Fruit fly (Drosophila melanogaster) whole organism, prepupa: Measurements from ENCODE around the gene upSET.

Experiments used
- CG10631 ChIP-seq: fragments of 200-800 bp; sonication (Bioruptor generic); optimal IDR thresholded peaks from 2 replicates; lab custom pipeline; 2016; ENCODE audit warnings: missing biosample characterization, missing genetic modification characterization
- CG10669 ChIP-seq: fragments of 200-800 bp; sonication (Bioruptor generic); optimal IDR thresholded peaks from 3 replicates; lab custom pipeline; 2018; ENCODE audit warnings: missing biosample characterization, mild to moderate bottlenecking, missing genetic modification characterization, moderate library complexity
- CG11902 ChIP-seq: fragments of 200-800 bp; sonication (Bioruptor generic); optimal IDR thresholded peaks from 3 replicates; lab custom pipeline; 2016; ENCODE audit warnings: missing biosample characterization, missing genetic modification characterization
- CG15336 ChIP-seq: fragments of 200-800 bp; sonication (Bioruptor generic); IDR thresholded peaks from 2 replicates; pipeline ENCODE4 v1.3.6; 2022; ENCODE audit warnings: missing biosample characterization, missing genetic modification characterization
- CG3032 ChIP-seq: fragments of 200-800 bp; optimal IDR thresholded peaks from 2 replicates; lab custom pipeline; 2019; ENCODE audit warnings: missing biosample characterization, mild to moderate bottlenecking, missing genetic modification characterization, moderate library complexity
- CG31627 ChIP-seq: fragments of 200-800 bp; sonication (Bioruptor generic); optimal IDR thresholded peaks from 3 replicates; lab custom pipeline; 2016; ENCODE audit warnings: missing biosample characterization, missing genetic modification characterization
- CG32006 ChIP-seq: fragments of 200-800 bp; sonication (Bioruptor generic); optimal IDR thresholded peaks from 3 replicates; lab custom pipeline; 2017; ENCODE audit warnings: missing biosample characterization, mild to moderate bottlenecking, missing genetic modification characterization
- CG6163 ChIP-seq: fragments of 200-800 bp; sonication (Bioruptor generic); IDR thresholded peaks from 3 replicates; pipeline ENCODE4 v1.3.6; 2022; ENCODE audit warnings: missing biosample characterization, missing genetic modification characterization
- CG6276 ChIP-seq: fragments of 200-800 bp; sonication (Bioruptor generic); optimal IDR thresholded peaks from 2 replicates; lab custom pipeline; 2017; ENCODE audit warnings: missing biosample characterization, mild to moderate bottlenecking, missing genetic modification characterization
- CG6792 ChIP-seq: fragments of 200-800 bp; sonication (Bioruptor generic); optimal IDR thresholded peaks from 3 replicates; lab custom pipeline; 2016; ENCODE audit warnings: missing biosample characterization, missing genetic modification characterization
- CG6808 ChIP-seq: fragments of 200-800 bp; sonication (Bioruptor generic); optimal IDR thresholded peaks from 3 replicates; lab custom pipeline; 2017; ENCODE audit warnings: missing biosample characterization, missing genetic modification characterization, mild to moderate bottlenecking, moderate library complexity, missing genetic modification reagents
- CG6854 ChIP-seq: fragments of 200-800 bp; sonication (Bioruptor generic); optimal IDR thresholded peaks from 2 replicates; lab custom pipeline; 2017; ENCODE audit warnings: missing biosample characterization, mild to moderate bottlenecking, missing genetic modification characterization
- CG7368 ChIP-seq: fragments of 200-800 bp; sonication (Bioruptor generic); optimal IDR thresholded peaks from 3 replicates; lab custom pipeline; 2016; ENCODE audit warnings: missing biosample characterization, missing genetic modification characterization
- CG8119 ChIP-seq: fragments of 200-800 bp; sonication (Bioruptor generic); IDR thresholded peaks from 3 replicates; pipeline ENCODE4 v1.3.6; 2022; ENCODE audit warnings: missing biosample characterization, missing genetic modification characterization
- CG9139 ChIP-seq: fragments of 200-800 bp; sonication (Bioruptor generic); optimal IDR thresholded peaks from 3 replicates; lab custom pipeline; 2017; ENCODE audit warnings: missing biosample characterization, mild to moderate bottlenecking, missing genetic modification characterization
- Eip75B ChIP-seq: fragments of 200-800 bp; sonication (Bioruptor generic); optimal IDR thresholded peaks from 3 replicates; lab custom pipeline; 2016; ENCODE audit warnings: missing biosample characterization, missing genetic modification characterization
- Eip93F ChIP-seq: fragments of 200-800 bp; sonication (Bioruptor generic); optimal IDR thresholded peaks from 2 replicates; lab custom pipeline; 2016; ENCODE audit warnings: missing biosample characterization, mild to moderate bottlenecking, missing genetic modification characterization
- Ets96B ChIP-seq: fragments of 200-800 bp; optimal IDR thresholded peaks from 2 replicates; lab custom pipeline; 2019; ENCODE audit warnings: missing biosample characterization, mild to moderate bottlenecking, missing genetic modification characterization, moderate library complexity
- Gug ChIP-seq: fragments of 200-800 bp; sonication (Bioruptor generic); IDR thresholded peaks from 2 replicates; pipeline ENCODE4 v1.3.6; 2022; ENCODE audit warnings: missing biosample characterization, missing genetic modification characterization
- Hr38 ChIP-seq: sonication (Bioruptor generic); optimal IDR thresholded peaks from 2 replicates; lab custom pipeline; 2016; ENCODE audit warnings: missing biosample characterization, missing genetic modification characterization
- Hr39 ChIP-seq: fragments of 200-800 bp; sonication (Bioruptor generic); optimal IDR thresholded peaks from 2 replicates; lab custom pipeline; 2016; ENCODE audit warnings: missing biosample characterization, missing genetic modification characterization
- Hr4 ChIP-seq: fragments of 200-800 bp; sonication (Bioruptor generic); optimal IDR thresholded peaks from 3 replicates; lab custom pipeline; 2016; ENCODE audit warnings: missing biosample characterization, missing genetic modification characterization
- Lpt ChIP-seq: fragments of 200-800 bp; sonication (Bioruptor generic); optimal IDR thresholded peaks from 3 replicates; lab custom pipeline; 2016; ENCODE audit warnings: missing biosample characterization, missing genetic modification characterization
- OdsH ChIP-seq: fragments of 200-800 bp; sonication (Bioruptor generic); optimal IDR thresholded peaks from 3 replicates; lab custom pipeline; 2016; ENCODE audit warnings: missing biosample characterization, missing genetic modification characterization
- Smox ChIP-seq: fragments of 200-800 bp; sonication (Bioruptor generic); optimal IDR thresholded peaks from 3 replicates; lab custom pipeline; 2016; ENCODE audit warnings: missing biosample characterization, missing genetic modification characterization
- Sox14 ChIP-seq: fragments of 200-800 bp; sonication (Bioruptor generic); optimal IDR thresholded peaks from 3 replicates; lab custom pipeline; 2016; ENCODE audit warnings: missing biosample characterization, missing genetic modification characterization
- Sox15 ChIP-seq: fragments of 200-800 bp; sonication (Bioruptor generic); optimal IDR thresholded peaks from 3 replicates; lab custom pipeline; 2016; ENCODE audit warnings: missing biosample characterization, missing genetic modification characterization
- achi ChIP-seq: fragments of 200-800 bp; sonication (Bioruptor generic); optimal IDR thresholded peaks from 3 replicates; lab custom pipeline; 2016; ENCODE audit warnings: missing biosample characterization, missing genetic modification characterization
- cyc ChIP-seq: fragments of 200-800 bp; sonication (Bioruptor generic); optimal IDR thresholded peaks from 3 replicates; lab custom pipeline; 2016; ENCODE audit warnings: missing biosample characterization, missing genetic modification characterization
- dsx ChIP-seq: fragments of 200-800 bp; optimal IDR thresholded peaks from 3 replicates; lab custom pipeline; 2019; ENCODE audit warnings: missing biosample characterization, mild to moderate bottlenecking, missing genetic modification characterization, moderate library complexity; ENCODE audit not compliant: poor library complexity, severe bottlenecking
- esn ChIP-seq: fragments of 200-800 bp; sonication (Bioruptor generic); optimal IDR thresholded peaks from 2 replicates; lab custom pipeline; 2016; ENCODE audit warnings: missing biosample characterization, mild to moderate bottlenecking, missing genetic modification characterization, moderate library complexity
- fkh ChIP-seq: fragments of 200-800 bp; sonication (Bioruptor generic); optimal IDR thresholded peaks from 3 replicates; lab custom pipeline; 2017; ENCODE audit warnings: missing biosample characterization, mild to moderate bottlenecking, missing genetic modification characterization, moderate library complexity
- lz ChIP-seq: fragments of 200-800 bp; sonication (Bioruptor generic); optimal IDR thresholded peaks from 3 replicates; lab custom pipeline; 2016; ENCODE audit warnings: missing biosample characterization, missing genetic modification characterization
- net ChIP-seq: fragments of 200-800 bp; sonication (Bioruptor generic); optimal IDR thresholded peaks from 3 replicates; lab custom pipeline; 2016; ENCODE audit warnings: missing biosample characterization, missing genetic modification characterization
- pdm3 ChIP-seq: fragments of 200-800 bp; sonication (Bioruptor generic); optimal IDR thresholded peaks from 3 replicates; lab custom pipeline; 2016; ENCODE audit warnings: missing biosample characterization, missing genetic modification characterization
- spab ChIP-seq: fragments of 200-800 bp; sonication (Bioruptor generic); optimal IDR thresholded peaks from 2 replicates; lab custom pipeline; 2017; ENCODE audit warnings: missing biosample characterization, mild to moderate bottlenecking, missing genetic modification characterization, missing genetic modification reagents
- ss ChIP-seq, 2 experiments: fragments of 200-800 bp; sonication (Bioruptor generic); optimal IDR thresholded peaks; 2 replicates in 1 of 2; 3 replicates in 1 of 2; lab custom pipeline; 2017 to 2018; ENCODE audit warnings: mild to moderate bottlenecking in 2 of 2, missing biosample characterization in 2 of 2, missing genetic modification characterization in 2 of 2, moderate library complexity in 1 of 2
- svp ChIP-seq: fragments of 200-800 bp; sonication (Bioruptor generic); peaks from one replicate; lab custom pipeline; 2016; ENCODE audit warnings: missing biosample characterization, missing genetic modification characterization
- topi ChIP-seq: fragments of 200-800 bp; sonication (Bioruptor generic); optimal IDR thresholded peaks from 3 replicates; lab custom pipeline; 2016; ENCODE audit warnings: missing biosample characterization, missing genetic modification characterization
- vri ChIP-seq: fragments of 200-800 bp; sonication (Bioruptor generic); optimal IDR thresholded peaks from 3 replicates; lab custom pipeline; 2016; ENCODE audit warnings: missing biosample characterization, mild to moderate bottlenecking, missing genetic modification characterization

upSET gene

DNA sequence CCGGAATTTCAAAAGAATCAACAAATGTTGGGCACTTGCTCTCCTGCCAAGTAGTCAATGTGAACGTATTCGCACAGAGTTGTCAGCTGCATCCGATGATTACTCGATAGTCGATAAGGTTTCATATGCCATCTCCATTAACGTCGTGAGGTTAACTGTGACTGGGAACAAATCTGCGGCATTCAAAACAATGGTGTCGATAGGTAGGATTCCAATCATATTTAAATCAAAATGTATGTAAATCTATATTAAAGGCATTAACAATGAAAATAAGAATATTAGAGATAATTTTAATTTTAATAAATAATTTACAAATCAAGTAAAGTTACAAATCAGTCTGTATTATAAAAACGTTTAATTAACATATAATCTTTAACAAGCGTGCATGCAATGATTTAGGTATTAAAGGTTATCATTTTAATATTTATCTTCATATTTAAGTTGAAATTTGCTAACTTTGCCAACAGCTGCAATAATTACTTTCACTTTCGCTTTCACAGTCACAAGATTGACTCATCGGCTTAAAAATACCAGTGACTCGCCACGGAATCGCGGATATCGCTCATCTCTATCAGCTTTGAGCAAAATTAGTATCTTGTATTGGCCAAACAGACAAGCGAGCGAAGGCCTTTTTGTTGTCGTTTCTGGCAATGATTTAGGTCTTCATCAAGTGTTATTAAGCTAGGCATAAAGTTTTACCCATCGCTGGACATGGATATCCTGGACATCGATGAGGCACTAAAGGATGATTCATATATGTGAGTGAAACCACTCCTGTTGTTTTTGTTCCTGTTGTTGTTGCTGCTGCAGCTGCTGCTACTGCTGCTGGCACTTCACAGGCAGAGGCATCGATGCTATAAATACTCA is 37.1 kb upstream of the upSET start, which contains the start of the genes Meics, Nxf3 and ssp2 (continued):
- no peak for TF ChIP-seq CG6854 (GFP tag; lab: Kevin White, UChicago)
- no peak for TF ChIP-seq ss (GFP tag; optimal IDR thresholded peaks at IDR 0.05; lab: Kevin White, UChicago)
- no peak for TF ChIP-seq Eip93F (GFP tag; lab: Kevin White, UChicago)
- no peak for TF ChIP-seq topi (GFP tag; lab: Kevin White, UChicago)
- TF ChIP-seq cyc = peak; percentile 2
- TF ChIP-seq CG6808 (GFP tag; lab: Kevin White, UChicago) = no peak
- peak; percentile 17 for TF ChIP-seq lz
- TF ChIP-seq CG10669 = no peak
- TF ChIP-seq CG7368 (GFP tag; lab: Kevin White, UChicago) = no peak
- TF ChIP-seq CG31627 (GFP tag; lab: Kevin White, UChicago) = peak; percentile 39
- TF ChIP-seq svp (GFP tag; lab: Kevin White, UChicago) = no peak
- no peak for TF ChIP-seq fkh (GFP tag; lab: Kevin White, UChicago)
- TF ChIP-seq Sox15 = no peak
- TF ChIP-seq CG8119 (GFP tag; lab: Robert Waterston, UW) = no peak
- peak; percentile 19 for TF ChIP-seq esn (GFP tag; lab: Kevin White, UChicago)
- no peak for TF ChIP-seq CG32006
- TF ChIP-seq OdsH (GFP tag; lab: Kevin White, UChicago) = no peak
- TF ChIP-seq CG3032 (tag; lab: Kevin White, UChicago) = peak; percentile 20
- no peak for TF ChIP-seq Lpt (GFP tag; lab: Kevin White, UChicago)
- no peak for TF ChIP-seq Sox14 (GFP tag; lab: Kevin White, UChicago)
- TF ChIP-seq CG6792 (GFP tag; lab: Kevin White, UChicago) = no peak
- no peak for TF ChIP-seq vri (GFP tag; lab: Kevin White, UChicago)
- no peak for TF ChIP-seq net (GFP tag; lab: Kevin White, UChicago)
- TF ChIP-seq CG6276 (GFP tag; lab: Kevin White, UChicago) = no peak
- TF ChIP-seq Hr38 (GFP tag; lab: Kevin White, UChicago) = no peak
- TF ChIP-seq achi (GFP tag; lab: Kevin White, UChicago) = no peak
- TF ChIP-seq spab (GFP tag; lab: Kevin White, UChicago) = no peak
- no peak for TF ChIP-seq Eip75B (GFP tag; lab: Kevin White, UChicago)
- peak; percentile 38 for TF ChIP-seq Hr39 (GFP tag; lab: Kevin White, UChicago)
- TF ChIP-seq, all 60 proteins: peak for 9

DNA sequence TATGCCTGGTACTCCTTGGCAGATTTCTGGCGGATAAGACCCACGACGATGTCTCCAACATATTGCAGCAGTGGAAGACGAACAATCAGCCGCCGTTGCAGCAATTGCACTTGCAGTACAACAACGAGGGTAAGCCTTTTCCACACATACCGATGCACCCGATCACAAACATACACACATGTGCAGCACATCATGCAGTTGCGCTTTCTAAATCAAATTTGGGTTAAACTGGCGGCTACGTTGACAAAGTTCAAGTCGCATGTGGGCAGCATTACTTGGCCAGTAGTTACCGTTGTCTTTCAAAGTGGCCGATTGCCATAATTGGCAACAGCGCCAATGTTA is 36.5 kb upstream of the upSET start:
- TF ChIP-seq pdm3 (GFP tag; lab: Kevin White, UChicago) (no peak), CG15336 (GFP tag; lab: Robert Waterston, UW) (0 out of 2 replicates have a peak, but pooled peaks have one; percentile 5)

DNA sequence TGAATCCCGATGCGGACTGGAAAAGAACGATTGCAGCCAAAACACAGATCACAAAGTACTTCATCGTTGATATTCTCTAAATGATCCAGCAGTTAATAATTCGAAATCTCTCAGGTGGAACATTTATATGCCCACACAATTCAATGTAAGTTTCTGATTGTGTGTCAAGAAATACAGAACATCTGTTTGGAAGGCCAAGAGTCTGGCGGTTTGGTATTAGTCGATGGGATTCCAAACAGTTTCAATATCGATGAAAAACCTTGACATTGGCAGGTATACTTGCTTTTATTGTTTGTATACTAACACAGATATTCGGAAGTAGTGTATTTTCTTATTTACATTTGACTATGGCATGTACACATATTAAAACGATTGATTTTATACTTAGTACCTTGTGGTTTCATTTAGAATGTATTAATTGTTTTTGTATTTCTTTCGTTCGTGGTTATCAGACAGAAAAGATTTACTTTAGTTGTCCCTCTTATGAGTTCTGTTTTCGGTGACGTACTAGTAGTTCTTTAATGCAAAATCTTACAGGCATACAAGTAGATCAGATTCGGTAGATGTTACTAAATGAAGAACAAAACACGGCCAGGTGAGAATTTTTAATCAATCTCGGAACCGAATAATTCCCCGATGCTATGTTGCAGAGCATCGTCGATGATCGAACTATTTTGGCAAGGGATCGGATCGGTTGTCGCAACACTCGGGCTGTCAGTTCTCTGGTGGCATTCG is 28.4 kb upstream of the upSET start, which contains the start of the genes CG13738 and Hsc70-1:
Gene CG13738, minus strand, starts transcription at position 101 of the 735 bp plus-strand sequence.
Gene Hsc70-1, plus strand, starts transcription at position 685 of the 735 bp plus-strand sequence.
- no peak for TF ChIP-seq CG11902 (GFP tag; lab: Kevin White, UChicago)
- no peak for TF ChIP-seq ss (GFP tag; optimal IDR thresholded peaks at IDR 0.05; lab: Kevin White, UChicago)
- no peak for TF ChIP-seq CG6163 (GFP tag; lab: Robert Waterston, UW)
- no peak for TF ChIP-seq pdm3 (GFP tag; lab: Kevin White, UChicago)
- TF ChIP-seq Gug = no peak
- no peak for TF ChIP-seq Hr4
- no peak for TF ChIP-seq net (GFP tag; lab: Kevin White, UChicago)
- TF ChIP-seq CG9139 (GFP tag; lab: Kevin White, UChicago) = no peak
- no peak for TF ChIP-seq CG10631 (GFP tag; lab: Kevin White, UChicago)
- no peak for TF ChIP-seq Ets96B (tag; lab: Kevin White, UChicago)
- TF ChIP-seq topi (GFP tag; lab: Kevin White, UChicago) = no peak
- no peak for TF ChIP-seq dsx (GFP tag; lab: Kevin White, UChicago)
- TF ChIP-seq lz = no peak
- TF ChIP-seq Smox (GFP tag; lab: Kevin White, UChicago) = no peak
- no peak for TF ChIP-seq Lpt (GFP tag; lab: Kevin White, UChicago)
